Worm (Caenorhabditis elegans): ENCODE data around the gene ZC190.5.
"Not testable (repeated sequence)": the region's sequence is repeated elsewhere in the genome, so short reads cannot be mapped to it uniquely, and the experiment has no call there.

Gene ZC190.5

DNA sequence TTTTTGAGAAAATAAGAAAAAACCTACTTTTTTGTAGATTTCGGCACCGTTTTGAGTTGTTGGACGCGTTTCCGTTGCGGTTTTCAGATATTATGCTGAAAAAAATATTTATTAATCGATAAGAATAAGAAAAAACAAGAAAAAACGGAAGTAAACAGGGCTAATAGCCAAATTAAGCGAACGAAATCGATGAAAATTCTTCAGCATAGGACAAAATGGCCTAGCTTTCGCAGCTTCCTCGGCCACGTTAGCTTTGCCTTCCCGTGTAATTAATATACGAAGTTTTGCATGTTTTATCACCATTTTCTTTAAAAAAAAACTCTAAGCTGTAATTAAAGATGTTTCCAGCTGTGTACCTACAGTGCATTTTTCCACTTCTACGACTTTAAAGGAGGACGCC, 22.8 kb upstream of the ZC190.5 start, which contains the start of gene ZC190.10:
Gene ZC190.10, minus strand, starts transcription at position 101 of the 400 bp plus-strand sequence.
- TF ChIP-seq sdc-2, hlh-6, pros-1 (tag; optimal IDR thresholded peaks at IDR 0.05): not testable (repeated sequence)

- TF ChIP-seq pag-3 (tag; optimal IDR thresholded peaks at IDR 0.05; ENCODE audit: borderline replicate concordance) = no peak
- no peak for TF ChIP-seq unc-86 (tag; optimal IDR thresholded peaks at IDR 0.05)
- TF ChIP-seq pha-4 (tag; optimal IDR thresholded peaks at IDR 0.05) = no peak
- no peak for TF ChIP-seq gmeb-2 (tag; optimal IDR thresholded peaks at IDR 0.05)
- no peak for TF ChIP-seq sox-4 (tag; optimal IDR thresholded peaks at IDR 0.05)
- no peak for TF ChIP-seq pax-1 (tag; optimal IDR thresholded peaks at IDR 0.05)
- no peak for TF ChIP-seq ceh-9 (tag; optimal IDR thresholded peaks at IDR 0.05)
- TF ChIP-seq fax-1 (tag; optimal IDR thresholded peaks at IDR 0.05) = no peak
- TF ChIP-seq pat-9 (tag; optimal IDR thresholded peaks at IDR 0.05) = no peak
- TF ChIP-seq mec-3 (tag; optimal IDR thresholded peaks at IDR 0.05; ENCODE audit: borderline replicate concordance) = no peak
- TF ChIP-seq elt-4 (tag; optimal IDR thresholded peaks at IDR 0.05) = no peak
- TF ChIP-seq ceh-14 (tag; optimal IDR thresholded peaks at IDR 0.05) = no peak
- TF ChIP-seq fkh-6 (tag; optimal IDR thresholded peaks at IDR 0.05) = no peak
- no peak for TF ChIP-seq pros-1 (tag; optimal IDR thresholded peaks at IDR 0.05)
- no peak for TF ChIP-seq lin-11 (tag; optimal IDR thresholded peaks at IDR 0.05)
- no peak for TF ChIP-seq ets-4 (tag; optimal IDR thresholded peaks at IDR 0.05)
- TF ChIP-seq elt-2 (tag; optimal IDR thresholded peaks at IDR 0.05) = no peak
- TF ChIP-seq nhr-11 (tag; optimal IDR thresholded peaks at IDR 0.05) = no peak
Observed at ce11 chrV:8687707-8688106, 14.3 kb upstream of the ZC190.5 start, which contains the start of gene ZC190.8. ZC190.8 (minus strand) TSS chrV:8687807.

DNA sequence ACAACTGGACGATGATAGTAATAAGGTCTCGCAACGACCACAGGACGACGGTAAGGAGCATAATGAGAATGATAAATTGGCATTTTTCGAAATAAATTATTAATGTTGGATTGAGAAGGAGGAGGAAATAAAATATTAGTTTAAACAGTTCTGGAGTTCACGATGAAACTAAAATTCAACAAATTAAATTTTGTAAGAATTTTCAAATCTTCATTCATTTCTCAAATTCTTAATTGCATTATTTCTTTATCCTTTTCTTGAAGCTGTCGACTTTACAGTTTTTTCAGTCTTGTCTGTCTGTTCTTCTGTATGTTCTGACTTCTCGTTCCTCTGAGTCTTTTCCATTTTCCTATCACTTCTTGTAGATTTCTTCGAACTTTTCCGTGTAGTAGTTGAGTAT, 13.4 kb upstream of the ZC190.5 start, which contains the start of gene ZC190.7:
Gene ZC190.7, minus strand, starts transcription at position 101 of the 400 bp plus-strand sequence.
- no peak for TF ChIP-seq K09A11.1 (tag; optimal IDR thresholded peaks at IDR 0.05; ENCODE audit: insufficient read depth)
- TF ChIP-seq Y22D7AL.16 (tag; optimal IDR thresholded peaks at IDR 0.05) = no peak

DNA sequence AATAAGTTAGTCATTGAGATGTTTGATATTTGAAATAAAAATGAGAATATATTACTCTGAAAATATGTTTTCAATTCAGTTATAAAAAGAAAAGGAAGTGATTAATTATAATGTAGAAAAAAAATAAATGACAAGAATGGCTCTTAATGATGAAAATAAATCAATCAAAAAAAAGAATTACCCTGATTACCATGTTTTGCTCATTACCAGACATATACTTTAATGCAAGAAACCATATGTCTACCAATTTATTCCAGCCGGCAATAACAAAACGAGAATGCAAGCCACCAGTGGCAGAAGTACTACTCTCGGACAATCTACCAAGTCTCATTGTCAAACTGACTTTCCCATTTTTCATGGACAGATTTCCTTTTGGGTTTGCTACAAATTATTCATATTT, 10.4 kb upstream of the ZC190.5 start:
- no peak for TF ChIP-seq ceh-22 (tag; optimal IDR thresholded peaks at IDR 0.05)
- TF ChIP-seq ztf-16 (tag; optimal IDR thresholded peaks at IDR 0.05) = no peak
- TF ChIP-seq zip-5 (tag; optimal IDR thresholded peaks at IDR 0.05) = no peak

ce11 chrV:8682719-8683118, 9.3 kb upstream of the ZC190.5 start, which contains the start of gene cln-3.3:
cln-3.3 (plus strand) TSS chrV:8683052.
- no peak for TF ChIP-seq ceh-31 (tag; optimal IDR thresholded peaks at IDR 0.05)
- no peak for TF ChIP-seq lin-11 (tag; optimal IDR thresholded peaks at IDR 0.05)
- TF ChIP-seq C38D4.7 (GFP tag; optimal IDR thresholded peaks at IDR 0.05) = no peak
- no peak for TF ChIP-seq ceh-2 (tag; optimal IDR thresholded peaks at IDR 0.05)
- no peak for TF ChIP-seq ceh-22 (tag; optimal IDR thresholded peaks at IDR 0.05)
- no peak for TF ChIP-seq tbx-7 (tag; optimal IDR thresholded peaks at IDR 0.05)
- no peak for TF ChIP-seq gmeb-2 (tag; optimal IDR thresholded peaks at IDR 0.05)
- TF ChIP-seq pag-3 (tag; optimal IDR thresholded peaks at IDR 0.05; ENCODE audit: borderline replicate concordance) = no peak
- no peak for TF ChIP-seq fkh-6 (tag; optimal IDR thresholded peaks at IDR 0.05)

DNA sequence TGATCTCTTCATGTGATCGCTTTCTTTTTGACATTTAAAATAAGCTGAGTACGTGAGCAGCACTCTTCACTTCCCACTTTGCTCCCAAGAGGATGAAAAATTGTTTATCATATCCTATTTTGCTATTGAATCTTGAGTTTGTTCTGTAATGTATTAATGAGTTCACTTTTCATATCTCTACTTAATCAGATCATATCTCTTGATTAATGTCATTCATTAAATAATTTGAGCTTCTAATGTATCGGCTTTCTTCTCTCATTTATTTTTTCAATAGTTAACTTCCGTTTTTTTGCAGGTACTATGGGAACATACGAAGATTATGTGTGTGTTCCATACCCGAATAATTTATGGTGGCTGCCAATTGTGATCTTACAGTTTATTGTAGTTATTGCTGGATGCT, 7.7 kb upstream of the ZC190.5 start, which contains the start of gene ZC190.2:
Gene ZC190.2, plus strand, starts transcription at position 301 of the 400 bp plus-strand sequence.
- TF ChIP-seq F13H6.1 (tag; optimal IDR thresholded peaks at IDR 0.05) (no peak), npax-4 (tag; optimal IDR thresholded peaks at IDR 0.05) (no peak), pha-4 (tag; optimal IDR thresholded peaks at IDR 0.05) (no peak), ceh-18 (tag; optimal IDR thresholded peaks at IDR 0.05) (no peak), nfya-1 (tag; optimal IDR thresholded peaks at IDR 0.05) (no peak), ceh-34 (tag; optimal IDR thresholded peaks at IDR 0.05) (no peak), K09A11.1 (tag; optimal IDR thresholded peaks at IDR 0.05; ENCODE audit: insufficient read depth) (no peak), ztf-16 (tag; optimal IDR thresholded peaks at IDR 0.05) (no peak), nhr-232 (tag; optimal IDR thresholded peaks at IDR 0.05) (no peak), sox-2 (GFP tag; IDR thresholded peaks at IDR 0.05) (no peak), lim-6 (tag; optimal IDR thresholded peaks at IDR 0.05) (no peak), ceh-22 (tag; optimal IDR thresholded peaks at IDR 0.05) (no peak), tbx-2 (tag; optimal IDR thresholded peaks at IDR 0.05) (no peak), C08G9.2 (tag; optimal IDR thresholded peaks at IDR 0.05) (no peak)
